Fruit fly (Drosophila melanogaster): ENCODE measurements around the gene CG13970.

Gene CG13970

dm6 chr2L:20115865-20116264, 11.9 kb upstream of the CG13970 start (continued):
- no peak for TF ChIP-seq zf30C (GFP tag; optimal IDR thresholded peaks at IDR 0.05)
- peak; percentile 12 for TF ChIP-seq CG14710 (tag; optimal IDR thresholded peaks at IDR 0.05)
- TF ChIP-seq Elba2 (GFP tag; optimal IDR thresholded peaks at IDR 0.05) = peak; percentile 88
- TF ChIP-seq zen (tag; optimal IDR thresholded peaks at IDR 0.05) = peak; percentile 2
- TF ChIP-seq stwl (tag; optimal IDR thresholded peaks at IDR 0.05) = peak; percentile 51
- no peak for TF ChIP-seq tx (GFP tag; optimal IDR thresholded peaks at IDR 0.05)
- no peak for TF ChIP-seq CG10543 (GFP tag; optimal IDR thresholded peaks at IDR 0.05)
- peak; percentile 89 for TF ChIP-seq Lhr (GFP tag; optimal IDR thresholded peaks at IDR 0.05)
- TF ChIP-seq amos (GFP tag; IDR thresholded peaks at IDR 0.05; ENCODE audit: partially characterized antibody) = peak; percentile 16; the same call in 1 of the 2 replicates

DNA sequence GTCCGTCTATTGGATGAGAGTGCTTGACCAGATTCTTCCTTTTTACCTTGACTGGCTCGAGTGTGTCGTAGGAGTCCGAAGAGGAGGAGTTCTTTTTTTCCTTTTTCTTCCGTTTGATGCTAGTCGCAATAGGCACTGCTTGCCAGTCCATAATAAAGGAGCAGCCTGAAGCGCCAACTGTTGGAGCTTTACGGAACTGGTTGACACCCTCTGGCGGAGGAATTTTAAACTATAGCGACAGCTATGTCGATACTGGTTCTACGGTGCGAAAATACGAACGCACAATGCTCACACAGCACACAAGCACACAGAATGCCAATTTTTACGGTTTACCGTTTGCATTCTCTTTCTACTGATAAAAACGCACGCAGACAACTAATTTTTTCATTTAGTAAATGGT, 2.6 kb upstream of the CG13970 start:
- no peak for TF ChIP-seq bsh (GFP tag; optimal IDR thresholded peaks at IDR 0.05)
- TF ChIP-seq CG1792 (GFP tag; optimal IDR thresholded peaks at IDR 0.05) = no peak
- peak; percentile 58 for TF ChIP-seq CG8290 (GFP tag; optimal IDR thresholded peaks at IDR 0.05)
- peak in 1 of 2 experiments; percentile 53 for TF ChIP-seq CG8290 (tag; optimal IDR thresholded peaks at IDR 0.05)
- TF ChIP-seq CoRest (tag; optimal IDR thresholded peaks at IDR 0.05) = no peak
- no peak for TF ChIP-seq CG2116 (GFP tag; optimal IDR thresholded peaks at IDR 0.05)
- TF ChIP-seq lmd (GFP tag; IDR thresholded peaks at IDR 0.05) = 0 out of 2 replicates have a peak, but pooled peaks have one; percentile 10
- no peak for TF ChIP-seq MTF-1 (GFP tag; optimal IDR thresholded peaks at IDR 0.05; ENCODE audit: borderline replicate concordance)
- TF ChIP-seq CG6689 (GFP tag; IDR thresholded peaks at IDR 0.05) = no peak
- no peak for TF ChIP-seq Ssrp (tag; optimal IDR thresholded peaks at IDR 0.05)
- TF ChIP-seq slbo (GFP tag; IDR thresholded peaks at IDR 0.05) = peak; percentile 26; the same call in 1 of the 2 replicates
- no peak for TF ChIP-seq CG10431 (GFP tag; optimal IDR thresholded peaks at IDR 0.05)
- TF ChIP-seq CG34422 (GFP tag; IDR thresholded peaks at IDR 0.05) = 0 out of 3 replicates have a peak, but pooled peaks have one; percentile 9
- no peak for TF ChIP-seq NFAT (GFP tag; IDR thresholded peaks at IDR 0.05)
- TF ChIP-seq CG11456 (GFP tag; IDR thresholded peaks at IDR 0.05) = peak; percentile 65; the same call in 1 of the 3 replicates
- 0 out of 2 replicates have a peak, but pooled peaks have one; percentile 24 for TF ChIP-seq CG11247 (GFP tag; IDR thresholded peaks at IDR 0.05)
- TF ChIP-seq CG31388 (GFP tag; optimal IDR thresholded peaks at IDR 0.05) = no peak
- no peak for TF ChIP-seq CG12236 (GFP tag; optimal IDR thresholded peaks at IDR 0.05)
- TF ChIP-seq CG14710 (tag; optimal IDR thresholded peaks at IDR 0.05) = no peak
- TF ChIP-seq CG15269 (tag; optimal IDR thresholded peaks at IDR 0.05) = no peak
- TF ChIP-seq Lim3 (GFP tag; IDR thresholded peaks at IDR 0.05) = no peak
- TF ChIP-seq CG14667 (GFP tag; IDR thresholded peaks at IDR 0.05) = 0 out of 2 replicates have a peak, but pooled peaks have one; percentile 18
- no peak for TF ChIP-seq CG13123 (GFP tag; optimal IDR thresholded peaks at IDR 0.05)
- peak; percentile 91 for TF ChIP-seq CTCF (GFP tag; optimal IDR thresholded peaks at IDR 0.05)
- peak; percentile 36; the same call in 1 of the 2 replicates for TF ChIP-seq CG14441 (GFP tag; IDR thresholded peaks at IDR 0.05)
- peak; percentile 50; the same call in 1 of the 2 replicates for TF ChIP-seq CG32532 (GFP tag; IDR thresholded peaks at IDR 0.05)
- no peak for TF ChIP-seq hth (optimal IDR thresholded peaks at IDR 0.05)
- TF ChIP-seq CG16813 (GFP tag; IDR thresholded peaks at IDR 0.05; ENCODE audit: partially characterized antibody) = 0 out of 3 replicates have a peak, but pooled peaks have one; percentile 12
- no peak for TF ChIP-seq CG5953 (GFP tag; IDR thresholded peaks at IDR 0.05)
- TF ChIP-seq odd (GFP tag; optimal IDR thresholded peaks at IDR 0.05) = no peak
- peak; percentile 16 for TF ChIP-seq CG31365 (tag; optimal IDR thresholded peaks at IDR 0.05)
- TF ChIP-seq CG15011 (GFP tag; optimal IDR thresholded peaks at IDR 0.05) = no peak
- no peak for TF ChIP-seq D19A (tag; optimal IDR thresholded peaks at IDR 0.05)
- no peak for TF ChIP-seq prd (optimal IDR thresholded peaks at IDR 0.05)
- peak; percentile 40; the same call in 1 of the 3 replicates for TF ChIP-seq prd (GFP tag; IDR thresholded peaks at IDR 0.05)
- no peak for TF ChIP-seq zen (tag; optimal IDR thresholded peaks at IDR 0.05)
- peak; percentile 48 for TF ChIP-seq Lhr (GFP tag; optimal IDR thresholded peaks at IDR 0.05)
- 0 out of 3 replicates have a peak, but pooled peaks have one; percentile 25 for TF ChIP-seq Optix (GFP tag; IDR thresholded peaks at IDR 0.05)
- peak; percentile 17 for TF ChIP-seq Meics (GFP tag; optimal IDR thresholded peaks at IDR 0.05)
- peak; percentile 24 for TF ChIP-seq CG15514 (GFP tag; optimal IDR thresholded peaks at IDR 0.05)

Measured in whole organism, embryonic.